Worm (Caenorhabditis elegans): ENCODE data around the gene arf-1.
A peak's percentile ranks its signal among the peaks of the same experiment; 100 is the strongest.

arf-1 gene

ce11 chrIII:5706077-5706627 lies 8.5 kb upstream of the arf-1 start, which contains the start of gene rpl-23 (continued):
- TF ChIP-seq tra-1 (GFP tag; IDR thresholded peaks at IDR 0.05): peak; percentile 65; the same call in 1 of the 2 replicates
- TF ChIP-seq nhr-41 (GFP tag; IDR thresholded peaks at IDR 0.05): no peak
- TF ChIP-seq nhr-28 (tag; optimal IDR thresholded peaks at IDR 0.05): peak; percentile 83
- TF ChIP-seq nhr-102 (tag; optimal IDR thresholded peaks at IDR 0.05): peak; percentile 52
- peak; percentile 83 to 96 for TF ChIP-seq lsy-2 (tag; optimal IDR thresholded peaks at IDR 0.05)
- TF ChIP-seq lin-29 (GFP tag; IDR thresholded peaks at IDR 0.05): no peak
- TF ChIP-seq nhr-25 (tag; optimal IDR thresholded peaks at IDR 0.05; ENCODE audit: borderline replicate concordance, insufficient read depth): peak; percentile 36
- TF ChIP-seq mes-2 (tag; optimal IDR thresholded peaks at IDR 0.05; ENCODE audit: poor library complexity, severe bottlenecking): peak; percentile 92
- no peak for TF ChIP-seq skn-1 (tag; optimal IDR thresholded peaks at IDR 0.05)
- peak; percentile 62 for TF ChIP-seq dmd-6 (GFP tag; IDR thresholded peaks at IDR 0.05)
- no peak for TF ChIP-seq ceh-82 (tag; optimal IDR thresholded peaks at IDR 0.05)
- no peak for TF ChIP-seq D1046.2 (GFP tag; IDR thresholded peaks at IDR 0.05)
- peak; percentile 85 for TF ChIP-seq lin-38 (GFP tag; IDR thresholded peaks at IDR 0.05)
- peak; percentile 15 for TF ChIP-seq spr-1 (tag; optimal IDR thresholded peaks at IDR 0.05)
- no peak for TF ChIP-seq duxl-1 (tag; optimal IDR thresholded peaks at IDR 0.05; ENCODE audit: poor library complexity)
- TF ChIP-seq mep-1 (tag; optimal IDR thresholded peaks at IDR 0.05): peak; percentile 96
- TF ChIP-seq rbr-2 (tag; optimal IDR thresholded peaks at IDR 0.05): peak; percentile 83
- 0 out of 2 replicates have a peak, but pooled peaks have one; percentile 23 for TF ChIP-seq ZK337.2 (GFP tag; IDR thresholded peaks at IDR 0.05)
- TF ChIP-seq ZK546.5 (tag; optimal IDR thresholded peaks at IDR 0.05): peak in 1 of 2 experiments; percentile 58
- no peak for TF ChIP-seq F10B5.3 (tag; optimal IDR thresholded peaks at IDR 0.05)
- peak; percentile 85 for TF ChIP-seq ceh-28 (tag; optimal IDR thresholded peaks at IDR 0.05)
- TF ChIP-seq F26F4.8 (GFP tag; conservative IDR thresholded peaks at IDR 0.05): no peak
- TF ChIP-seq lin-15B (tag; optimal IDR thresholded peaks at IDR 0.05): no peak
- peak; percentile 49; the same call in 1 of the 2 replicates for TF ChIP-seq ctbp-1 (GFP tag; IDR thresholded peaks at IDR 0.05)
- TF ChIP-seq lir-3 (tag; optimal IDR thresholded peaks at IDR 0.05): no peak
- no peak for TF ChIP-seq madf-5 (GFP tag; IDR thresholded peaks at IDR 0.05)
- TF ChIP-seq zfp-2 (tag; optimal IDR thresholded peaks at IDR 0.05): peak; percentile 70
- TF ChIP-seq nhr-77 (tag; optimal IDR thresholded peaks at IDR 0.05): peak; percentile 96
- peak in 1 of 2 experiments; percentile 21 for TF ChIP-seq unc-62 (GFP tag; optimal IDR thresholded peaks at IDR 0.05 in 1 of 2)
- no peak for TF ChIP-seq unc-62 (tag; optimal IDR thresholded peaks at IDR 0.05)
- peak; percentile 88 for TF ChIP-seq dpl-1 (GFP tag; optimal IDR thresholded peaks at IDR 0.05)
- TF ChIP-seq R02D3.7 (tag; optimal IDR thresholded peaks at IDR 0.05): peak; percentile 96
- TF ChIP-seq mdl-1 (tag; optimal IDR thresholded peaks at IDR 0.05): peak in 1 of 2 experiments; percentile 71
- TF ChIP-seq Y48G9A.11 (GFP tag; IDR thresholded peaks at IDR 0.05): peak; percentile 35; the same call in 1 of the 2 replicates
- TF ChIP-seq saeg-2 (GFP tag; IDR thresholded peaks at IDR 0.05): 0 out of 2 replicates have a peak, but pooled peaks have one; percentile 14
- peak; percentile 77 for TF ChIP-seq hmg-1.1 (GFP tag; IDR thresholded peaks at IDR 0.05)
- no peak for TF ChIP-seq php-3 (GFP tag; IDR thresholded peaks at IDR 0.05)
- peak; percentile 7 for TF ChIP-seq pqm-1 (tag; optimal IDR thresholded peaks at IDR 0.05)
- TF ChIP-seq ztf-7 (tag; optimal IDR thresholded peaks at IDR 0.05): peak; percentile 73
- TF ChIP-seq zfp-3 (GFP tag; conservative IDR thresholded peaks at IDR 0.05): no peak

- TF ChIP-seq zag-1 (tag; optimal IDR thresholded peaks at IDR 0.05) (no peak), dpl-1 (GFP tag; optimal IDR thresholded peaks at IDR 0.05) (no peak), snpc-4 (tag; optimal IDR thresholded peaks at IDR 0.05) (no peak), ztf-7 (tag; optimal IDR thresholded peaks at IDR 0.05) (no peak), F44E2.7 (GFP tag; IDR thresholded peaks at IDR 0.05) (no peak), fkh-10 (GFP tag; optimal IDR thresholded peaks at IDR 0.05) (no peak), mep-1 (tag; optimal IDR thresholded peaks at IDR 0.05) (no peak), pha-4 (GFP tag; IDR thresholded peaks at IDR 0.05) (no peak), pha-4 (tag; optimal IDR thresholded peaks at IDR 0.05) (no peak), ctbp-1 (GFP tag; IDR thresholded peaks at IDR 0.05) (no peak), hmg-1.1 (GFP tag; IDR thresholded peaks at IDR 0.05) (no peak), fos-1 (tag; optimal IDR thresholded peaks at IDR 0.05) (no peak), lin-38 (GFP tag; IDR thresholded peaks at IDR 0.05) (no peak), spr-3 (GFP tag; optimal IDR thresholded peaks at IDR 0.05) (no peak), duxl-1 (tag; optimal IDR thresholded peaks at IDR 0.05; ENCODE audit: poor library complexity) (no peak), rbr-2 (tag; optimal IDR thresholded peaks at IDR 0.05) (no peak), mdt-29 (GFP tag; IDR thresholded peaks at IDR 0.05) (no peak), egl-27 (tag; optimal IDR thresholded peaks at IDR 0.05) (no peak), vab-7 (GFP tag; IDR thresholded peaks at IDR 0.05) (no peak)
Observed at ce11 chrIII:5707546-5707945, 7.1 kb upstream of the arf-1 start.

Measured in whole organism, L4 larva.